Fruit fly (Drosophila melanogaster) whole organism, embryonic: Measurements from ENCODE around the gene CG9672.
A peak's percentile ranks its signal among the peaks of the same experiment; 100 is the strongest.

Experiments used
- ATbp ChIP-seq: fragments of 200-800 bp; sonication (Bioruptor generic); optimal IDR thresholded peaks from 2 replicates; lab custom pipeline; 2017; ENCODE audit warnings: missing biosample characterization, mild to moderate bottlenecking, missing genetic modification characterization, missing genetic modification reagents
- Ada2b ChIP-seq: fragments of 200-800 bp; sonication (Bioruptor generic); IDR thresholded peaks from 2 replicates; pipeline ENCODE4 v1.3.6; 2022; ENCODE audit warnings: missing biosample characterization, missing genetic modification characterization
- Aef1 ChIP-seq: fragments of 200-800 bp; sonication (Bioruptor generic); IDR thresholded peaks from 3 replicates; pipeline ENCODE4 v1.3.6; 2022; ENCODE audit warnings: missing biosample characterization, missing genetic modification characterization
- CG12219 ChIP-seq: fragments of 200-800 bp; sonication (Bioruptor generic); optimal IDR thresholded peaks from 3 replicates; lab custom pipeline; 2018; ENCODE audit warnings: missing biosample characterization, mild to moderate bottlenecking, missing genetic modification characterization
- CG12299 ChIP-seq: fragments of 200-800 bp; sonication (Bioruptor generic); optimal IDR thresholded peaks from 2 replicates; lab custom pipeline; 2018; ENCODE audit warnings: missing biosample characterization, mild to moderate bottlenecking, missing genetic modification characterization
- CG12391 ChIP-seq: fragments of 200-800 bp; sonication (Bioruptor generic); optimal IDR thresholded peaks from 3 replicates; lab custom pipeline; 2018; ENCODE audit warnings: missing biosample characterization, mild to moderate bottlenecking, missing genetic modification characterization, moderate library complexity
- CG13894 ChIP-seq: fragments of 200-800 bp; sonication (Bioruptor generic); optimal IDR thresholded peaks from 3 replicates; lab custom pipeline; 2018; ENCODE audit warnings: missing biosample characterization, mild to moderate bottlenecking, missing genetic modification characterization, moderate library complexity
- CG14965 ChIP-seq: fragments of 200-800 bp; sonication (Bioruptor generic); optimal IDR thresholded peaks from 2 replicates; lab custom pipeline; 2016; ENCODE audit warnings: missing biosample characterization, missing genetic modification characterization, borderline replicate concordance
- CG15514 ChIP-seq: fragments of 200-800 bp; sonication (Bioruptor generic); optimal IDR thresholded peaks from 3 replicates; lab custom pipeline; 2017; ENCODE audit warnings: missing biosample characterization, missing genetic modification characterization, mild to moderate bottlenecking, moderate library complexity, missing genetic modification reagents
- CG1792 ChIP-seq: fragments of 200-800 bp; sonication (Bioruptor generic); optimal IDR thresholded peaks from 2 replicates; lab custom pipeline; 2016; ENCODE audit warnings: missing biosample characterization, missing genetic modification characterization
- CG18599 ChIP-seq: fragments of 200-800 bp; sonication (Bioruptor generic); optimal IDR thresholded peaks from 3 replicates; lab custom pipeline; 2017; ENCODE audit warnings: missing biosample characterization, missing genetic modification characterization, mild to moderate bottlenecking, moderate library complexity, missing genetic modification reagents
- CG2199 ChIP-seq: fragments of 200-800 bp; sonication (Bioruptor generic); IDR thresholded peaks from 3 replicates; pipeline ENCODE4 v1.3.6; 2022; ENCODE audit warnings: missing biosample characterization, missing genetic modification characterization
- CG34376 ChIP-seq: fragments of 200-800 bp; sonication (Bioruptor generic); optimal IDR thresholded peaks from 2 replicates; lab custom pipeline; 2018; ENCODE audit warnings: missing biosample characterization, mild to moderate bottlenecking, missing genetic modification characterization
- CG3726 ChIP-seq: fragments of 200-800 bp; sonication (Bioruptor generic); IDR thresholded peaks from 3 replicates; pipeline ENCODE4, ENCODE4 v1.3.6; 2022; ENCODE audit warnings: missing biosample characterization, missing genetic modification characterization
- CG6254 ChIP-seq: fragments of 200-800 bp; sonication (Bioruptor generic); optimal IDR thresholded peaks from 3 replicates; lab custom pipeline; 2017; ENCODE audit warnings: mild to moderate bottlenecking, missing biosample characterization, missing genetic modification reagents, missing genetic modification characterization
- CG6272 ChIP-seq: fragments of 200-800 bp; sonication (Bioruptor generic); IDR thresholded peaks from 2 replicates; pipeline ENCODE4 v1.3.6; 2022; ENCODE audit warnings: missing biosample characterization, missing genetic modification characterization
- CG8290 ChIP-seq, 3 experiments: fragments of 200-800 bp; sonication (Bioruptor generic); optimal IDR thresholded peaks; 2 replicates each; lab custom pipeline; 2016 to 2019; ENCODE audit warnings: missing biosample characterization in 3 of 3, missing genetic modification characterization in 3 of 3, mild to moderate bottlenecking in 2 of 3, moderate library complexity in 1 of 3
- CG8359 ChIP-seq: fragments of 200-800 bp; sonication (Bioruptor generic); optimal IDR thresholded peaks from 2 replicates; lab custom pipeline; 2017; ENCODE audit warnings: missing biosample characterization, mild to moderate bottlenecking, missing genetic modification characterization, borderline replicate concordance
- Dad ChIP-seq: fragments of 200-800 bp; sonication (Bioruptor generic); optimal IDR thresholded peaks from 3 replicates; lab custom pipeline; 2016; ENCODE audit warnings: missing biosample characterization, missing genetic modification characterization
- H2.0 ChIP-seq: fragments of 200-800 bp; sonication (Bioruptor generic); IDR thresholded peaks from 2 replicates; pipeline ENCODE4 v1.3.6; 2022; ENCODE audit warnings: missing biosample characterization, missing genetic modification characterization
- Nf-YC ChIP-seq: fragments of 200-800 bp; optimal IDR thresholded peaks from 3 replicates; lab custom pipeline; 2019; ENCODE audit warnings: missing biosample characterization, mild to moderate bottlenecking, missing genetic modification characterization, moderate library complexity
- Pdp1 ChIP-seq, 2 experiments: fragments of 200-800 bp; sonication (Bioruptor generic); optimal IDR thresholded peaks; 3 replicates each; lab custom pipeline; 2016; ENCODE audit warnings: missing biosample characterization in 2 of 2, missing genetic modification characterization in 2 of 2, mild to moderate bottlenecking in 1 of 2, moderate library complexity in 1 of 2
- Trl ChIP-seq, 3 experiments: fragments of >200 bp in 2 of 3; fragments of 200-800 bp in 1 of 3; sonication (Bioruptor generic) in 1 of 3; optimal IDR thresholded peaks; 2 replicates in 1 of 3; 3 replicates in 2 of 3; lab custom pipeline; 2016 to 2017; ENCODE audit warnings: missing biosample characterization in 1 of 3, missing genetic modification characterization in 1 of 3
- Vsx1 ChIP-seq: fragments of 200-800 bp; sonication (Bioruptor generic); optimal IDR thresholded peaks from 2 replicates; lab custom pipeline; 2017; ENCODE audit warnings: missing biosample characterization, mild to moderate bottlenecking, missing genetic modification characterization, missing genetic modification reagents
- crol ChIP-seq: fragments of 200-800 bp; sonication (Bioruptor generic); IDR thresholded peaks from 2 replicates; pipeline ENCODE4 v1.3.6; 2022; ENCODE audit warnings: missing biosample characterization, missing genetic modification characterization
- dan ChIP-seq: fragments of 200-800 bp; sonication (Bioruptor generic); IDR thresholded peaks from 2 replicates; pipeline ENCODE4 v1.3.6; 2022; ENCODE audit warnings: missing biosample characterization, missing genetic modification characterization
- exex ChIP-seq: fragments of 200-800 bp; sonication (Bioruptor generic); optimal IDR thresholded peaks from 4 replicates; lab custom pipeline; 2018; ENCODE audit warnings: missing biosample characterization, mild to moderate bottlenecking, missing genetic modification characterization, moderate library complexity
- gfzf ChIP-seq: fragments of 200-800 bp; sonication (Bioruptor generic); optimal IDR thresholded peaks from 2 replicates; lab custom pipeline; 2016; ENCODE audit warnings: missing biosample characterization, mild to moderate bottlenecking, missing genetic modification characterization, moderate library complexity
- grn ChIP-seq: fragments of 200-800 bp; sonication (Bioruptor generic); optimal IDR thresholded peaks from 3 replicates; lab custom pipeline; 2017; ENCODE audit warnings: missing biosample characterization, missing genetic modification characterization
- kni ChIP-seq: fragments of 200-800 bp; sonication (Bioruptor generic); optimal IDR thresholded peaks from 3 replicates; lab custom pipeline; 2017; ENCODE audit warnings: mild to moderate bottlenecking, missing biosample characterization, missing genetic modification reagents, missing genetic modification characterization
- lab ChIP-seq: fragments of 200-800 bp; sonication (Bioruptor generic); optimal IDR thresholded peaks from 3 replicates; lab custom pipeline; 2017; ENCODE audit warnings: missing biosample characterization, missing genetic modification characterization, mild to moderate bottlenecking, moderate library complexity, missing genetic modification reagents
- mirr ChIP-seq: fragments of 200-800 bp; sonication (Bioruptor generic); optimal IDR thresholded peaks from 3 replicates; lab custom pipeline; 2018; ENCODE audit warnings: missing biosample characterization, mild to moderate bottlenecking, missing genetic modification characterization
- nerfin-2 ChIP-seq: fragments of 200-800 bp; sonication (Bioruptor generic); IDR thresholded peaks from 2 replicates; pipeline ENCODE4 v1.3.6; 2022; ENCODE audit warnings: missing biosample characterization, missing genetic modification characterization; ENCODE audit not compliant: partially characterized antibody
- rib ChIP-seq: fragments of 200-800 bp; sonication (Bioruptor generic); IDR thresholded peaks from 2 replicates; pipeline ENCODE4 v1.3.6; 2022; ENCODE audit warnings: missing biosample characterization, missing genetic modification characterization
- sd ChIP-seq: fragments of 200-800 bp; sonication (Bioruptor generic); optimal IDR thresholded peaks from 3 replicates; lab custom pipeline; 2018; ENCODE audit warnings: missing biosample characterization, mild to moderate bottlenecking, missing genetic modification characterization, moderate library complexity
- slp2 ChIP-seq: fragments of 200-800 bp; sonication (Bioruptor generic); optimal IDR thresholded peaks from 2 replicates; lab custom pipeline; 2016; ENCODE audit warnings: missing biosample characterization, missing genetic modification characterization
- stwl ChIP-seq: fragments of 200-800 bp; sonication (Bioruptor generic); optimal IDR thresholded peaks from 3 replicates; lab custom pipeline; 2018; ENCODE audit warnings: missing biosample characterization, mild to moderate bottlenecking, missing genetic modification characterization, moderate library complexity
- sug ChIP-seq: fragments of 200-800 bp; optimal IDR thresholded peaks from 2 replicates; lab custom pipeline; 2019; ENCODE audit warnings: missing biosample characterization, mild to moderate bottlenecking, missing genetic modification characterization, moderate library complexity
- trem ChIP-seq: fragments of 200-800 bp; optimal IDR thresholded peaks from 3 replicates; lab custom pipeline; 2019; ENCODE audit warnings: missing biosample characterization, mild to moderate bottlenecking, missing genetic modification characterization, moderate library complexity
- tup ChIP-seq: fragments of 200-800 bp; sonication (Bioruptor generic); optimal IDR thresholded peaks from 2 replicates; lab custom pipeline; 2016; ENCODE audit warnings: missing biosample characterization, mild to moderate bottlenecking, missing genetic modification characterization, moderate library complexity
- z ChIP-seq: fragments of 200-800 bp; sonication (Bioruptor generic); IDR thresholded peaks from 3 replicates; pipeline ENCODE4 v1.3.6; 2022; ENCODE audit warnings: missing biosample characterization, missing genetic modification characterization

CG9672 gene

dm6 chrX:16750712-16751578, 44.3 kb upstream of the CG9672 start (continued):
- TF ChIP-seq slp2 (GFP tag; lab: Kevin White, UChicago), result no peak

- TF ChIP-seq CG34376 (peak; percentile 64), mirr (GFP tag; lab: Kevin White, UChicago) (peak; percentile 20), crol (GFP tag; lab: Robert Waterston, UW) (peak; percentile 51), gfzf (GFP tag; lab: Kevin White, UChicago) (no peak), Aef1 (GFP tag; lab: Robert Waterston, UW) (no peak), CG12391 (tag; lab: Kevin White, UChicago) (no peak), lab (GFP tag; lab: Kevin White, UChicago) (peak; percentile 3), dan (GFP tag; lab: Robert Waterston, UW) (no peak), CG2199 (GFP tag; lab: Robert Waterston, UW) (0 out of 3 replicates have a peak, but pooled peaks have one; percentile 17), sug (tag; lab: Kevin White, UChicago) (peak; percentile 68), Ada2b (no peak), Dad (GFP tag; lab: Kevin White, UChicago) (no peak), z (no peak), Nf-YC (tag; lab: Kevin White, UChicago) (peak; percentile 46), exex (tag; lab: Kevin White, UChicago) (peak; percentile 80), CG8290 (GFP tag; optimal IDR thresholded peaks at IDR 0.05; lab: Kevin White, UChicago) (no peak), CG8290 (tag; optimal IDR thresholded peaks at IDR 0.05; lab: Kevin White, UChicago) (peak in 1 of 2 experiments; percentile 4), Vsx1 (GFP tag; lab: Kevin White, UChicago) (peak; percentile 25)
These were observed 42.6 kb upstream of the CG9672 start for dm6 chrX:16749324-16749723.

dm6 chrX:16747467-16747866, 40.8 kb upstream of the CG9672 start:
- TF ChIP-seq sug (tag; lab: Kevin White, UChicago) (peak; percentile 66), exex (tag; lab: Kevin White, UChicago) (peak; percentile 92), Trl (optimal IDR thresholded peaks at IDR 0.05; lab: Kevin White, UChicago) (no peak), Trl (GFP tag; optimal IDR thresholded peaks at IDR 0.05; lab: Kevin White, UChicago) (no peak), CG34376 (peak; percentile 82), rib (GFP tag; lab: Robert Waterston, UW) (no peak), CG18599 (GFP tag; lab: Kevin White, UChicago) (peak; percentile 3), grn (GFP tag; lab: Kevin White, UChicago) (peak; percentile 77), CG12299 (no peak), mirr (GFP tag; lab: Kevin White, UChicago) (peak; percentile 61), sd (tag; lab: Kevin White, UChicago) (peak; percentile 58), CG1792 (GFP tag; lab: Kevin White, UChicago) (no peak), tup (GFP tag; lab: Kevin White, UChicago) (no peak), CG14965 (GFP tag; lab: Kevin White, UChicago) (no peak), CG13894 (tag; lab: Kevin White, UChicago) (peak; percentile 8), Pdp1 (GFP tag; optimal IDR thresholded peaks at IDR 0.05; lab: Kevin White, UChicago) (peak in 1 of 2 experiments; percentile 29)

- TF ChIP-seq CG12219 (GFP tag; lab: Kevin White, UChicago), result peak; percentile 8
- no peak for TF ChIP-seq exex (tag; lab: Kevin White, UChicago)
- TF ChIP-seq stwl (tag; lab: Kevin White, UChicago), result peak; percentile 8
- peak; percentile 69 for TF ChIP-seq trem (tag; lab: Kevin White, UChicago)
- TF ChIP-seq CG6254 (GFP tag; lab: Kevin White, UChicago), result peak; percentile 34
- no peak for TF ChIP-seq CG3726 (GFP tag; lab: Robert Waterston, UW)
- peak; percentile 93 for TF ChIP-seq CG14965 (GFP tag; lab: Kevin White, UChicago)
- peak; percentile 8 for TF ChIP-seq CG8359
- TF ChIP-seq CG6272, result no peak
- no peak for TF ChIP-seq kni (GFP tag; lab: Kevin White, UChicago)
- no peak for TF ChIP-seq H2.0 (GFP tag; lab: Robert Waterston, UW)
- no peak for TF ChIP-seq Aef1 (GFP tag; lab: Robert Waterston, UW)
- no peak for TF ChIP-seq gfzf (GFP tag; lab: Kevin White, UChicago)
- peak; percentile 0 for TF ChIP-seq ATbp
- no peak for TF ChIP-seq nerfin-2 (GFP tag; lab: Robert Waterston, UW)
- no peak for TF ChIP-seq CG15514 (GFP tag; lab: Kevin White, UChicago)
These were observed 40.1 kb upstream of the CG9672 start for dm6 chrX:16746824-16747223.
